Fruit fly (Drosophila melanogaster): ENCODE measurements around the gene gnu.

gnu gene

DNA sequence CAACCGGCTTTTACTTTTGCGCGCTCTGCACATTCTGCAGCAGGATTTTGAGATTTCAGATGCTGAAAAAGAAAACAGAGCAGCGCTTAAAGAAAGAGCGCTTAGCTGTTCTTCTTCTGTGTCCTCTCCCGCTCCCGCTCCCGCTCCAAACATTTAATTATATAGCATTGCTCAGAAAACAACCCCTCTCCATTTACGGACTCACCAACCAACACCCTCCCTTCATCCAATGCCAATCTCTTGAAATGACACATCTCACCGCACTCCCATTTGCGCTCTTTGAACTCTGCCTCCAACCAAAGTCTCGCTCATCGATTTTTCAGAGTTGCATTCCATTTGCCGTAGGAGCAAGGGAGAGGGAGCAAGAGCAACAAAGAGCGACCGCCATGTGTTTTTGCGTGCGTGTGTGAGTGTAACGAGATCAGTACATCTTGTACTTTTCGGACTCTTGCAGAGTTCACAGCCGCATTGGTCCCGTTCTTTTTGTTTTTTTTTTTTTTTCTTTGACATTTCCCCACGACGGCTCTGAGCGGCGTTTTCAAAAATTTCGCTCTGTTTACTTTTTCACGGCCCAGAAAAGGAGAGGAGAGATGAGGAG, 48.0 kb downstream of the gnu start (continued):
- no peak for TF ChIP-seq Taf1 (GFP tag; IDR thresholded peaks at IDR 0.05)
- TF ChIP-seq ATbp (GFP tag; optimal IDR thresholded peaks at IDR 0.05) = no peak
- TF ChIP-seq CG2889 (GFP tag; IDR thresholded peaks at IDR 0.05) = no peak
- no peak for TF ChIP-seq emc (GFP tag; optimal IDR thresholded peaks at IDR 0.05)
- peak; percentile 61 for TF ChIP-seq scrt (GFP tag; optimal IDR thresholded peaks at IDR 0.05)
- TF ChIP-seq Nf-YB (GFP tag; optimal IDR thresholded peaks at IDR 0.05) = peak; percentile 0
- no peak for TF ChIP-seq ham (GFP tag; IDR thresholded peaks at IDR 0.05)
- no peak for TF ChIP-seq gsb-n (tag; optimal IDR thresholded peaks at IDR 0.05)
- no peak for TF ChIP-seq ato (GFP tag; IDR thresholded peaks at IDR 0.05; ENCODE audit: partially characterized antibody)
- no peak for TF ChIP-seq Elba2 (GFP tag; optimal IDR thresholded peaks at IDR 0.05)
- TF ChIP-seq jumu (GFP tag; optimal IDR thresholded peaks at IDR 0.05) = no peak
- no peak for TF ChIP-seq crp (GFP tag; optimal IDR thresholded peaks at IDR 0.05)
- peak; percentile 72 for TF ChIP-seq twi (tag; optimal IDR thresholded peaks at IDR 0.05)
- TF ChIP-seq Xbp1 (GFP tag; optimal IDR thresholded peaks at IDR 0.05) = no peak
- no peak for TF ChIP-seq CG2875 (GFP tag; optimal IDR thresholded peaks at IDR 0.05)
- TF ChIP-seq ci (GFP tag; IDR thresholded peaks at IDR 0.05) = peak; percentile 55; the same call in 1 of the 3 replicates
- no peak for TF ChIP-seq CG18764 (GFP tag; optimal IDR thresholded peaks at IDR 0.05)
- TF ChIP-seq CG6175 (GFP tag; IDR thresholded peaks at IDR 0.05) = no peak
- TF ChIP-seq gt (GFP tag; IDR thresholded peaks at IDR 0.05) = no peak
- no peak for TF ChIP-seq CG7556 (GFP tag; optimal IDR thresholded peaks at IDR 0.05)
- TF ChIP-seq seq (GFP tag; IDR thresholded peaks at IDR 0.05) = peak; percentile 51; the same call in 1 of the 2 replicates
- TF ChIP-seq stc (GFP tag; IDR thresholded peaks at IDR 0.05) = no peak
- TF ChIP-seq Doc3 (GFP tag; IDR thresholded peaks at IDR 0.05; ENCODE audit: partially characterized antibody) = 0 out of 3 replicates have a peak, but pooled peaks have one; percentile 46
- no peak for TF ChIP-seq HmgD (GFP tag; optimal IDR thresholded peaks at IDR 0.05)
- TF ChIP-seq Atf3 (GFP tag; optimal IDR thresholded peaks at IDR 0.05) = no peak
- no peak for TF ChIP-seq CG8924 (tag; optimal IDR thresholded peaks at IDR 0.05)
- TF ChIP-seq Gug (GFP tag; IDR thresholded peaks at IDR 0.05) = no peak
- no peak for TF ChIP-seq mam (GFP tag; optimal IDR thresholded peaks at IDR 0.05)
- no peak for TF ChIP-seq ssp (GFP tag; IDR thresholded peaks at IDR 0.05)
- TF ChIP-seq CkIIα-i1 (GFP tag; IDR thresholded peaks at IDR 0.05) = no peak
- TF ChIP-seq CG3847 (GFP tag; IDR thresholded peaks at IDR 0.05) = no peak
- TF ChIP-seq gfzf (GFP tag; optimal IDR thresholded peaks at IDR 0.05) = no peak
- no peak for TF ChIP-seq vnd (GFP tag; IDR thresholded peaks at IDR 0.05; ENCODE audit: partially characterized antibody)
- TF ChIP-seq Hr39 (optimal IDR thresholded peaks at IDR 0.05) = no peak
- no peak for TF ChIP-seq disco-r (GFP tag; optimal IDR thresholded peaks at IDR 0.05)
- TF ChIP-seq exex (tag; optimal IDR thresholded peaks at IDR 0.05) = no peak
- TF ChIP-seq lab (GFP tag; optimal IDR thresholded peaks at IDR 0.05) = no peak
- TF ChIP-seq Rfx (GFP tag; IDR thresholded peaks at IDR 0.05) = no peak
- no peak for TF ChIP-seq odd (GFP tag; optimal IDR thresholded peaks at IDR 0.05)
- TF ChIP-seq Spps (tag; optimal IDR thresholded peaks at IDR 0.05) = no peak
- no peak for TF ChIP-seq TFAM (GFP tag; optimal IDR thresholded peaks at IDR 0.05)
- no peak for TF ChIP-seq hth (optimal IDR thresholded peaks at IDR 0.05)
- TF ChIP-seq CG11456 (GFP tag; IDR thresholded peaks at IDR 0.05) = no peak
- TF ChIP-seq sc (optimal IDR thresholded peaks at IDR 0.05) = no peak
- TF ChIP-seq sc (GFP tag; optimal IDR thresholded peaks at IDR 0.05) = no peak
- peak; percentile 89 for TF ChIP-seq yki (optimal IDR thresholded peaks at IDR 0.05)
- no peak for TF ChIP-seq Doc2 (GFP tag; IDR thresholded peaks at IDR 0.05)
- TF ChIP-seq tll (GFP tag; optimal IDR thresholded peaks at IDR 0.05) = no peak
- no peak for TF ChIP-seq Dp (GFP tag; optimal IDR thresholded peaks at IDR 0.05)
- TF ChIP-seq Tbp (GFP tag; optimal IDR thresholded peaks at IDR 0.05) = no peak
- no peak for TF ChIP-seq pita (GFP tag; optimal IDR thresholded peaks at IDR 0.05)
- no peak for TF ChIP-seq CG8359 (GFP tag; optimal IDR thresholded peaks at IDR 0.05; ENCODE audit: borderline replicate concordance)

Measured in whole organism, embryonic.